Fruit fly (Drosophila melanogaster): ENCODE measurements around the gene Nubp2.
"Not testable (repeated sequence)": the region's sequence is repeated elsewhere in the genome, so short reads cannot be mapped to it uniquely, and the experiment has no call there.

dm6 chr3L:20499536-20499935 is 26.8 kb upstream of the Nubp2 start, which contains the start of gene CG18281:
- TF ChIP-seq Ets98B (GFP tag; IDR thresholded peaks at IDR 0.05); CG17806 (tag; optimal IDR thresholded peaks at IDR 0.05); rn (GFP tag; IDR thresholded peaks at IDR 0.05); Snoo (tag; optimal IDR thresholded peaks at IDR 0.05); Pif1A (GFP tag; optimal IDR thresholded peaks at IDR 0.05); D1 (tag; optimal IDR thresholded peaks at IDR 0.05); CG32121 (GFP tag; IDR thresholded peaks at IDR 0.05); CG10348 (GFP tag; IDR thresholded peaks at IDR 0.05); CG4496 (GFP tag; IDR thresholded peaks at IDR 0.05); EcR (GFP tag; optimal IDR thresholded peaks at IDR 0.05); CG9948 (tag; optimal IDR thresholded peaks at IDR 0.05); fd96Ca (GFP tag; IDR thresholded peaks at IDR 0.05): not testable (repeated sequence)
